Fruit fly (Drosophila melanogaster): ENCODE data around the gene CG5001.

The CG5001 gene

dm6 chr2L:1172704-1173107 lies 12.9 kb upstream of the CG5001 start, which contains the start of the genes Charon and CG4887 (continued):
- TF ChIP-seq BEAF-32 (GFP tag; optimal IDR thresholded peaks at IDR 0.05): peak; percentile 84
- TF ChIP-seq sc (optimal IDR thresholded peaks at IDR 0.05): no peak
- no peak for TF ChIP-seq sc (GFP tag; optimal IDR thresholded peaks at IDR 0.05)
- TF ChIP-seq onecut (GFP tag; IDR thresholded peaks at IDR 0.05): peak; percentile 56
- TF ChIP-seq sug (tag; optimal IDR thresholded peaks at IDR 0.05): no peak
- peak; percentile 4 for TF ChIP-seq p53 (GFP tag; optimal IDR thresholded peaks at IDR 0.05)
- TF ChIP-seq MBD-R2 (GFP tag; IDR thresholded peaks at IDR 0.05): peak; percentile 89
- TF ChIP-seq inv (GFP tag; IDR thresholded peaks at IDR 0.05; ENCODE audit: partially characterized antibody): peak; percentile 76; the same call in 1 of the 2 replicates
- peak; percentile 57 for TF ChIP-seq CG30431 (GFP tag; optimal IDR thresholded peaks at IDR 0.05)
- no peak for TF ChIP-seq sima (GFP tag; optimal IDR thresholded peaks at IDR 0.05)
- TF ChIP-seq CG17912 (GFP tag; optimal IDR thresholded peaks at IDR 0.05): peak; percentile 19
- TF ChIP-seq CG3407 (GFP tag; optimal IDR thresholded peaks at IDR 0.05): no peak
- TF ChIP-seq Bteb2 (GFP tag; optimal IDR thresholded peaks at IDR 0.05): peak; percentile 71
- TF ChIP-seq ap (GFP tag; IDR thresholded peaks at IDR 0.05): peak; percentile 51
- peak; percentile 89 for TF ChIP-seq jumu (GFP tag; optimal IDR thresholded peaks at IDR 0.05)
- no peak for TF ChIP-seq Sox102F (GFP tag; optimal IDR thresholded peaks at IDR 0.05)
- no peak for TF ChIP-seq Oli (tag; optimal IDR thresholded peaks at IDR 0.05)
- TF ChIP-seq CG15073 (GFP tag; optimal IDR thresholded peaks at IDR 0.05): no peak
- TF ChIP-seq Dref (GFP tag; IDR thresholded peaks at IDR 0.05): peak; percentile 55
- no peak for TF ChIP-seq PHDP (tag; optimal IDR thresholded peaks at IDR 0.05)
- 0 out of 2 replicates have a peak, but pooled peaks have one; percentile 19 for TF ChIP-seq Awh (GFP tag; IDR thresholded peaks at IDR 0.05)
- TF ChIP-seq Mrtf (GFP tag; IDR thresholded peaks at IDR 0.05): 0 out of 3 replicates have a peak, but pooled peaks have one; percentile 44
- peak; percentile 35 for TF ChIP-seq tup (GFP tag; optimal IDR thresholded peaks at IDR 0.05)
- peak; percentile 65 for TF ChIP-seq crc (GFP tag; optimal IDR thresholded peaks at IDR 0.05)
- peak; percentile 57 for TF ChIP-seq CG31388 (GFP tag; optimal IDR thresholded peaks at IDR 0.05)
- peak; percentile 83 for TF ChIP-seq gro (GFP tag; optimal IDR thresholded peaks at IDR 0.05)
- TF ChIP-seq bsh (GFP tag; optimal IDR thresholded peaks at IDR 0.05): peak in 1 of 2 experiments; percentile 79
- no peak for TF ChIP-seq Nf-YB (GFP tag; optimal IDR thresholded peaks at IDR 0.05)
- peak; percentile 85 for TF ChIP-seq CG8944 (GFP tag; optimal IDR thresholded peaks at IDR 0.05)
- TF ChIP-seq CG12071 (GFP tag; optimal IDR thresholded peaks at IDR 0.05): no peak
- peak; percentile 62 for TF ChIP-seq CG4282 (GFP tag; optimal IDR thresholded peaks at IDR 0.05)
- peak; percentile 70 for TF ChIP-seq eyg (GFP tag; optimal IDR thresholded peaks at IDR 0.05)
- TF ChIP-seq CG6813 (GFP tag; optimal IDR thresholded peaks at IDR 0.05): no peak
- peak; percentile 79 for TF ChIP-seq CG15514 (GFP tag; optimal IDR thresholded peaks at IDR 0.05)
- peak; percentile 55; the same call in 1 of the 3 replicates for TF ChIP-seq gce (GFP tag; IDR thresholded peaks at IDR 0.05)
- peak; percentile 87 for TF ChIP-seq CG18599 (GFP tag; optimal IDR thresholded peaks at IDR 0.05)
- TF ChIP-seq Ada2b (GFP tag; IDR thresholded peaks at IDR 0.05): peak; percentile 65
- peak; percentile 89 for TF ChIP-seq CG4424 (GFP tag; optimal IDR thresholded peaks at IDR 0.05)
- TF ChIP-seq pnt (GFP tag; optimal IDR thresholded peaks at IDR 0.05): peak; percentile 80
- TF ChIP-seq CG12219 (GFP tag; optimal IDR thresholded peaks at IDR 0.05): no peak
- peak; percentile 68 for TF ChIP-seq zen (tag; optimal IDR thresholded peaks at IDR 0.05)
- TF ChIP-seq CG13894 (tag; optimal IDR thresholded peaks at IDR 0.05): peak; percentile 86
- peak; percentile 83 for TF ChIP-seq CG12744 (GFP tag; optimal IDR thresholded peaks at IDR 0.05)
- TF ChIP-seq ken (GFP tag; IDR thresholded peaks at IDR 0.05): peak; percentile 77
- TF ChIP-seq CG8388 (GFP tag; optimal IDR thresholded peaks at IDR 0.05): peak; percentile 71
- TF ChIP-seq Sry-δ (GFP tag; optimal IDR thresholded peaks at IDR 0.05): peak; percentile 96
- no peak for TF ChIP-seq sr (GFP tag; IDR thresholded peaks at IDR 0.05)
- peak; percentile 71 for TF ChIP-seq CG10979 (tag; optimal IDR thresholded peaks at IDR 0.05)
- peak; percentile 74; the same call in 2 of the 3 replicates for TF ChIP-seq CG11560 (tag; IDR thresholded peaks at IDR 0.05)
- TF ChIP-seq prd (optimal IDR thresholded peaks at IDR 0.05): no peak
- peak; percentile 89 for TF ChIP-seq prd (GFP tag; IDR thresholded peaks at IDR 0.05)

Measured in whole organism, embryonic.